Fruit fly (Drosophila melanogaster): ENCODE data around the gene shtd.

Gene shtd

dm6 chrX:15453121-15453520, 9.1 kb downstream of the shtd start, which contains the start of gene CG11655 (continued):
- no peak for TF ChIP-seq pros (GFP tag; optimal IDR thresholded peaks at IDR 0.05)
- no peak for TF ChIP-seq CG3281 (GFP tag; optimal IDR thresholded peaks at IDR 0.05)
- no peak for TF ChIP-seq Camta (GFP tag; optimal IDR thresholded peaks at IDR 0.05)
- no peak for TF ChIP-seq Dek (tag; optimal IDR thresholded peaks at IDR 0.05)
- TF ChIP-seq CG10654 (GFP tag; optimal IDR thresholded peaks at IDR 0.05), result no peak
- peak in 1 of 2 experiments; percentile 89 for TF ChIP-seq insv (GFP tag; optimal IDR thresholded peaks at IDR 0.05)
- no peak for TF ChIP-seq kni (GFP tag; optimal IDR thresholded peaks at IDR 0.05)
- TF ChIP-seq bab2 (GFP tag; optimal IDR thresholded peaks at IDR 0.05), result no peak
- 0 out of 4 replicates have a peak, but pooled peaks have one; percentile 52 for TF ChIP-seq chinmo (GFP tag; IDR thresholded peaks at IDR 0.05; ENCODE audit: partially characterized antibody)
- TF ChIP-seq lola (GFP tag; optimal IDR thresholded peaks at IDR 0.05), result peak in 1 of 3 experiments; percentile 31
- TF ChIP-seq p53 (GFP tag; optimal IDR thresholded peaks at IDR 0.05), result no peak
- TF ChIP-seq ase (GFP tag; IDR thresholded peaks at IDR 0.05), result no peak
- 0 out of 2 replicates have a peak, but pooled peaks have one; percentile 23 for TF ChIP-seq Dref (GFP tag; IDR thresholded peaks at IDR 0.05)
- no peak for TF ChIP-seq rib (GFP tag; IDR thresholded peaks at IDR 0.05)
- no peak for TF ChIP-seq CG31365 (tag; optimal IDR thresholded peaks at IDR 0.05)
- no peak for TF ChIP-seq Dad (GFP tag; optimal IDR thresholded peaks at IDR 0.05)
- TF ChIP-seq gt (GFP tag; IDR thresholded peaks at IDR 0.05), result no peak
- no peak for TF ChIP-seq CG17361 (GFP tag; IDR thresholded peaks at IDR 0.05)
- no peak for TF ChIP-seq CG1647 (GFP tag; optimal IDR thresholded peaks at IDR 0.05)
- TF ChIP-seq CG10267 (tag; optimal IDR thresholded peaks at IDR 0.05), result peak; percentile 1
- TF ChIP-seq CG17359 (tag; optimal IDR thresholded peaks at IDR 0.05), result peak; percentile 4
- TF ChIP-seq CG8281 (tag; optimal IDR thresholded peaks at IDR 0.05), result no peak
- no peak for TF ChIP-seq amos (GFP tag; IDR thresholded peaks at IDR 0.05; ENCODE audit: partially characterized antibody)
- TF ChIP-seq lab (GFP tag; optimal IDR thresholded peaks at IDR 0.05), result no peak
- no peak for TF ChIP-seq CG12104 (GFP tag; optimal IDR thresholded peaks at IDR 0.05)
- no peak for TF ChIP-seq E2f2 (GFP tag; IDR thresholded peaks at IDR 0.05)
- no peak for TF ChIP-seq CG8290 (GFP tag; optimal IDR thresholded peaks at IDR 0.05)
- no peak for TF ChIP-seq CG8290 (tag; optimal IDR thresholded peaks at IDR 0.05)
- TF ChIP-seq wor (GFP tag; IDR thresholded peaks at IDR 0.05), result no peak
- TF ChIP-seq CG12659 (GFP tag; optimal IDR thresholded peaks at IDR 0.05), result peak; percentile 29
- TF ChIP-seq trem (tag; optimal IDR thresholded peaks at IDR 0.05), result peak; percentile 16
- no peak for TF ChIP-seq shn (GFP tag; optimal IDR thresholded peaks at IDR 0.05)
- no peak for TF ChIP-seq CG2116 (GFP tag; optimal IDR thresholded peaks at IDR 0.05)
- TF ChIP-seq row (GFP tag; IDR thresholded peaks at IDR 0.05), result peak; percentile 86
- TF ChIP-seq Dip3 (GFP tag; optimal IDR thresholded peaks at IDR 0.05), result no peak
- TF ChIP-seq Hr51 (GFP tag; optimal IDR thresholded peaks at IDR 0.05), result no peak
- TF ChIP-seq hth (optimal IDR thresholded peaks at IDR 0.05), result no peak
- TF ChIP-seq peb (GFP tag; IDR thresholded peaks at IDR 0.05), result no peak
- TF ChIP-seq Ptx1 (GFP tag; IDR thresholded peaks at IDR 0.05), result peak; percentile 51; the same call in 1 of the 2 replicates
- peak; percentile 33; the same call in 1 of the 3 replicates for TF ChIP-seq CG14050 (GFP tag; IDR thresholded peaks at IDR 0.05)
- peak; percentile 25 for TF ChIP-seq az2 (GFP tag; optimal IDR thresholded peaks at IDR 0.05)
- TF ChIP-seq pfk (GFP tag; optimal IDR thresholded peaks at IDR 0.05), result no peak
- no peak for TF ChIP-seq CG15073 (GFP tag; optimal IDR thresholded peaks at IDR 0.05)
- TF ChIP-seq Dll (GFP tag; IDR thresholded peaks at IDR 0.05; ENCODE audit: partially characterized antibody), result no peak
- TF ChIP-seq CG2889 (GFP tag; IDR thresholded peaks at IDR 0.05), result no peak
- TF ChIP-seq unc-4 (GFP tag; IDR thresholded peaks at IDR 0.05; ENCODE audit: partially characterized antibody), result no peak
- TF ChIP-seq hb (GFP tag; IDR thresholded peaks at IDR 0.05; ENCODE audit: partially characterized antibody), result no peak
- peak; percentile 25 for TF ChIP-seq Fer3 (tag; optimal IDR thresholded peaks at IDR 0.05)
- no peak for TF ChIP-seq CG7357 (GFP tag; IDR thresholded peaks at IDR 0.05)
- TF ChIP-seq H2.0 (GFP tag; IDR thresholded peaks at IDR 0.05), result no peak
- TF ChIP-seq CG7963 (GFP tag; IDR thresholded peaks at IDR 0.05; ENCODE audit: partially characterized antibody), result no peak

Data from whole organism, embryonic.